Worm (Caenorhabditis elegans) whole organism, L4/young adult: ENCODE data around the gene F21C10.7.

Source experiments
- W03F9.2 ChIP-seq: fragments of 150-350 bp; optimal IDR thresholded peaks from 2 replicates; lab custom pipeline; 2014; ENCODE audit warnings: missing biosample characterization, missing genetic modification characterization
- dao-5 ChIP-seq: sonication (generic microtip); optimal IDR thresholded peaks from 2 replicates; lab custom pipeline; 2016; ENCODE audit warnings: missing genotype, missing genetic modification characterization, moderate library complexity, missing compliant biosample characterization
- him-1 ChIP-seq: sonication (generic microtip); optimal IDR thresholded peaks from 2 replicates; lab custom pipeline; 2016; ENCODE audit warnings: missing genotype, missing genetic modification reagents, missing genetic modification characterization, missing compliant biosample characterization

ce11 chrV:9141297-9141696 is 28.7 kb downstream of the F21C10.7 start, which contains the start of gene pitr-3:
- TF ChIP-seq him-1 (tag; lab: Kevin White, UChicago) (no peak), dao-5 (tag; lab: Kevin White, UChicago) (no peak), W03F9.2 (no peak)
